Fruit fly (Drosophila melanogaster): ENCODE results near the gene crb.

Gene crb

DNA sequence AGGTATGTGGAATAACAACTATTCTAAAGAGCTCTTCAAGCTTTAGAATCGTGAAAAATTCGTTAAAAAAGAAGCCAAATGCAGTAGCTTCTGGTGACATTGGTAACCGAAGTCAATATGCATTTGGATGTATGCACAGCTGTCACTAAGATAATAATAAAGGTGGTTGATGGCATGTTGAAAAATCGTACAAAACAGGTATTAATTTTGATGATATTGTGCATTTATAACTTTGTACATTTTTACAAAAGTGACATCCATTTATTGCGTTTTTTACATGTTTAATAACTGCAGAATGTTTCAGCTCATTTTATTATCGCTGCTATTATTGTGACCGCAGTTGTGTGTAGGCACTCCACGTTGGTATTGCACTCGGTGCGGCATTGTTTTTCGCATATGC is 6.6 kb downstream of the crb start (continued):
- TF ChIP-seq CG2875 (GFP tag; optimal IDR thresholded peaks at IDR 0.05) = peak; percentile 54
- TF ChIP-seq CG5953 (GFP tag; IDR thresholded peaks at IDR 0.05) = 0 out of 2 replicates have a peak, but pooled peaks have one; percentile 45
- TF ChIP-seq hkb (optimal IDR thresholded peaks at IDR 0.05) = no peak
- TF ChIP-seq hkb (GFP tag; IDR thresholded peaks at IDR 0.05) = peak; percentile 38
- peak; percentile 8 for TF ChIP-seq kni (GFP tag; optimal IDR thresholded peaks at IDR 0.05)
- TF ChIP-seq CG11696 (GFP tag; IDR thresholded peaks at IDR 0.05) = peak; percentile 66
- TF ChIP-seq unpg (GFP tag; optimal IDR thresholded peaks at IDR 0.05) = peak; percentile 5
- TF ChIP-seq CG3407 (GFP tag; optimal IDR thresholded peaks at IDR 0.05) = peak; percentile 30
- peak; percentile 36; the same call in 1 of the 2 replicates for TF ChIP-seq CG1024 (GFP tag; IDR thresholded peaks at IDR 0.05)
- peak; percentile 38 for TF ChIP-seq Blimp-1 (GFP tag; optimal IDR thresholded peaks at IDR 0.05)
- TF ChIP-seq CG4707 (GFP tag; optimal IDR thresholded peaks at IDR 0.05) = peak; percentile 30
- TF ChIP-seq ATbp (GFP tag; optimal IDR thresholded peaks at IDR 0.05) = peak; percentile 72
- peak; percentile 0 for TF ChIP-seq CG10654 (GFP tag; optimal IDR thresholded peaks at IDR 0.05)
- peak; percentile 29 for TF ChIP-seq CG12071 (GFP tag; optimal IDR thresholded peaks at IDR 0.05)
- peak; percentile 25; the same call in 1 of the 2 replicates for TF ChIP-seq seq (GFP tag; IDR thresholded peaks at IDR 0.05)
- TF ChIP-seq inv (GFP tag; IDR thresholded peaks at IDR 0.05; ENCODE audit: partially characterized antibody) = no peak
- TF ChIP-seq fd64A (GFP tag; optimal IDR thresholded peaks at IDR 0.05) = peak; percentile 27
- no peak for TF ChIP-seq CG14667 (GFP tag; IDR thresholded peaks at IDR 0.05)
- peak; percentile 4 for TF ChIP-seq gem (tag; optimal IDR thresholded peaks at IDR 0.05)
- peak; percentile 15; the same call in 1 of the 2 replicates for TF ChIP-seq HLH3B (GFP tag; IDR thresholded peaks at IDR 0.05)
- no peak for TF ChIP-seq sr (GFP tag; IDR thresholded peaks at IDR 0.05)
- peak; percentile 36 for TF ChIP-seq HHEX (GFP tag; optimal IDR thresholded peaks at IDR 0.05)

DNA sequence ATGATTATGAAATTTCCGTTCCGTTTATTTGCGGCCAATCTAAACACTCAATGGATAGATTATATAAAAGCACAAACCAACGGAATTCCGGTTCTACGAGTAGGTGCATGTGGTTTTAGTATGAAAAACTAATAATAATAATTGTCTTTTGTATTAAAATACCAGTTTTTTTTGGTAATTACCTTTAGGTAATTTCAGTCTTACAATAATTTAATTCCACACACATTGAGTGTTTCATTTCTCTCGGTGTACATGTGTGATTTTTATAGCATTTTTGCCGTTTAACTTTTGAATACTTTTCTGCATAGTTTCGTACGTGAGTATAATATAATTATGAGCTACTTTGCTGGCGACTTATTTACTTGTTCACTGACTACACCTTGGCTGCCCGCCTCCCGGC is 8.2 kb downstream of the crb start:
- TF ChIP-seq Ada2b (GFP tag; IDR thresholded peaks at IDR 0.05) (peak; percentile 45), kay (GFP tag; optimal IDR thresholded peaks at IDR 0.05) (no peak), CG9876 (GFP tag; optimal IDR thresholded peaks at IDR 0.05) (no peak), Spps (tag; optimal IDR thresholded peaks at IDR 0.05) (no peak), Awh (GFP tag; IDR thresholded peaks at IDR 0.05) (no peak), CG9437 (GFP tag; optimal IDR thresholded peaks at IDR 0.05) (no peak), hth (optimal IDR thresholded peaks at IDR 0.05) (no peak), Sry-δ (GFP tag; optimal IDR thresholded peaks at IDR 0.05) (no peak), GATAe (GFP tag; conservative IDR thresholded peaks at IDR 0.05) (no peak), wor (GFP tag; IDR thresholded peaks at IDR 0.05) (no peak), CG16813 (GFP tag; IDR thresholded peaks at IDR 0.05; ENCODE audit: partially characterized antibody) (no peak), CG15011 (GFP tag; optimal IDR thresholded peaks at IDR 0.05) (no peak), HmgZ (tag; optimal IDR thresholded peaks at IDR 0.05) (no peak), CG12391 (tag; optimal IDR thresholded peaks at IDR 0.05) (peak; percentile 7), lilli (GFP tag; optimal IDR thresholded peaks at IDR 0.05) (no peak), Side (GFP tag; optimal IDR thresholded peaks at IDR 0.05) (no peak), CG16815 (GFP tag; optimal IDR thresholded peaks at IDR 0.05) (no peak), CG3995 (GFP tag; optimal IDR thresholded peaks at IDR 0.05) (no peak), zen (tag; optimal IDR thresholded peaks at IDR 0.05) (no peak), yki (optimal IDR thresholded peaks at IDR 0.05) (no peak), unc-4 (GFP tag; IDR thresholded peaks at IDR 0.05; ENCODE audit: partially characterized antibody) (no peak), CG2889 (GFP tag; IDR thresholded peaks at IDR 0.05) (no peak), ash1 (GFP tag; optimal IDR thresholded peaks at IDR 0.05) (no peak), en (GFP tag; optimal IDR thresholded peaks at IDR 0.05) (no peak), Sox100B (GFP tag; optimal IDR thresholded peaks at IDR 0.05) (no peak), CoRest (tag; optimal IDR thresholded peaks at IDR 0.05) (no peak), Med (GFP tag) (peak; percentile 37), Dek (tag; optimal IDR thresholded peaks at IDR 0.05) (no peak), E2f1 (GFP tag; IDR thresholded peaks at IDR 0.05) (peak; percentile 16; the same call in 1 of the 2 replicates), ham (GFP tag; IDR thresholded peaks at IDR 0.05) (no peak), D19B (GFP tag; optimal IDR thresholded peaks at IDR 0.05) (no peak)

Data from whole organism, embryonic.